Worm (Caenorhabditis elegans) whole organism, L4 larva: ENCODE data around the gene C50F4.10.

Source experiments
- T26A8.4 ChIP-seq: fragments of 200-800 bp; sonication (Bioruptor generic); IDR thresholded peaks from 2 replicates; pipeline ENCODE4 v1.3.6; 2022; ENCODE audit warnings: missing genetic modification characterization, missing compliant biosample characterization
- Y105C5A.15 ChIP-seq: fragments of 200-800 bp; sonication (Bioruptor generic); IDR thresholded peaks from 2 replicates; pipeline ENCODE4 v1.3.6; 2022; ENCODE audit warnings: missing genetic modification characterization, missing compliant biosample characterization
- Y75B8A.6 ChIP-seq: fragments of 200-800 bp; sonication (Bioruptor generic); IDR thresholded peaks from 2 replicates; pipeline ENCODE4 v1.3.6; 2022; ENCODE audit warnings: missing genetic modification reagents, missing genetic modification characterization, missing compliant biosample characterization
- aha-1 ChIP-seq: fragments of 150-350 bp; peaks from one replicate; lab custom pipeline; 2014; ENCODE audit warnings: missing biosample characterization, missing genetic modification characterization
- ceh-82 ChIP-seq: sonication (generic microtip); optimal IDR thresholded peaks from 2 replicates; lab custom pipeline; 2017; ENCODE audit warnings: missing biosample characterization, missing genetic modification characterization
- ces-1 ChIP-seq: fragments of 150-350 bp; sonication (generic microtip); optimal IDR thresholded peaks from 4 replicates; lab custom pipeline; 2014; ENCODE audit warnings: missing biosample characterization, missing genetic modification reagents, missing genetic modification characterization
- ctbp-1 ChIP-seq: fragments of 200-800 bp; sonication (Bioruptor generic); IDR thresholded peaks from 2 replicates; pipeline ENCODE4 v1.3.6; 2022; ENCODE audit warnings: missing genetic modification reagents, missing genetic modification characterization, missing compliant biosample characterization
- daf-8 ChIP-seq: fragments of 200-800 bp; sonication (Bioruptor generic); IDR thresholded peaks from 2 replicates; pipeline ENCODE4 v1.3.6; 2022; ENCODE audit warnings: missing genetic modification characterization, missing compliant biosample characterization
- fkh-10 ChIP-seq: fragments of 150-350 bp; optimal IDR thresholded peaks from 2 replicates; lab custom pipeline; 2014; ENCODE audit warnings: missing biosample characterization, missing genetic modification reagents, missing genetic modification characterization
- lin-39 ChIP-seq: fragments of 150-350 bp; optimal IDR thresholded peaks from 2 replicates; lab custom pipeline; 2014; ENCODE audit warnings: missing biosample characterization, missing genetic modification reagents, missing genetic modification characterization
- lir-3 ChIP-seq: sonication (generic microtip); optimal IDR thresholded peaks from 2 replicates; lab custom pipeline; 2016; ENCODE audit warnings: mild to moderate bottlenecking, missing genetic modification characterization, missing compliant biosample characterization
- lsy-2 ChIP-seq, 2 experiments: fragments of 150-350 bp in 1 of 2; sonication (generic microtip) in 1 of 2; optimal IDR thresholded peaks; 2 replicates each; lab custom pipeline; 2014 to 2017; ENCODE audit warnings: missing biosample characterization in 2 of 2, missing genetic modification characterization in 2 of 2
- mdl-1 ChIP-seq, 2 experiments: fragments of 150-350 bp in 1 of 2; sonication (generic microtip) in 1 of 2; optimal IDR thresholded peaks; 2 replicates each; lab custom pipeline; 2014 to 2017; ENCODE audit warnings: missing biosample characterization in 2 of 2, missing genetic modification characterization in 2 of 2
- mxl-3 ChIP-seq: fragments of 200-800 bp; sonication (Bioruptor generic); optimal IDR thresholded peaks from 2 replicates; lab custom pipeline; 2018; ENCODE audit warnings: mild to moderate bottlenecking, missing genetic modification characterization, missing compliant biosample characterization
- nhr-111 ChIP-seq: fragments of 200-800 bp; sonication (Bioruptor generic); optimal IDR thresholded peaks from 2 replicates; lab custom pipeline; 2018; ENCODE audit warnings: mild to moderate bottlenecking, missing genetic modification characterization, missing compliant biosample characterization
- nhr-28 ChIP-seq: fragments of 150-350 bp; optimal IDR thresholded peaks from 2 replicates; lab custom pipeline; 2014; ENCODE audit warnings: missing biosample characterization, missing genetic modification characterization
- nhr-48 ChIP-seq: sonication (generic microtip); optimal IDR thresholded peaks from 2 replicates; lab custom pipeline; 2016; ENCODE audit warnings: mild to moderate bottlenecking, missing genetic modification characterization, missing compliant biosample characterization
- pha-4 ChIP-seq, 2 experiments: fragments of 150-350 bp in 1 of 2; fragments of 200-800 bp in 1 of 2; sonication (Bioruptor generic) in 1 of 2; IDR thresholded peaks in 1 of 2; optimal IDR thresholded peaks in 1 of 2; 2 replicates each; pipeline versions ENCODE4 v1.3.6 to Lab custom; 2014 to 2022; ENCODE audit warnings: missing genetic modification characterization in 2 of 2, missing genetic modification reagents in 2 of 2, missing biosample characterization in 1 of 2, missing compliant biosample characterization in 1 of 2
- pqm-1 ChIP-seq: sonication (generic microtip); optimal IDR thresholded peaks from 2 replicates; lab custom pipeline; 2017; ENCODE audit warnings: missing biosample characterization, missing genetic modification characterization
- set-16 ChIP-seq: fragments of 200-800 bp; sonication (Bioruptor generic); IDR thresholded peaks from 2 replicates; pipeline ENCODE4 v1.3.6; 2022; ENCODE audit warnings: missing genetic modification reagents, missing genetic modification characterization, missing compliant biosample characterization
- snpc-1.2 ChIP-seq: fragments of 200-800 bp; sonication (Bioruptor generic); IDR thresholded peaks from 2 replicates; pipeline ENCODE4 v1.3.6; 2022; ENCODE audit warnings: missing genetic modification reagents, missing genetic modification characterization, missing compliant biosample characterization
- vab-7 ChIP-seq: fragments of 200-800 bp; sonication (Bioruptor generic); IDR thresholded peaks from 2 replicates; pipeline ENCODE4 v1.3.6; 2022; ENCODE audit warnings: missing genetic modification reagents, missing genetic modification characterization, missing compliant biosample characterization
- zip-2 ChIP-seq: fragments of 150-350 bp; optimal IDR thresholded peaks from 2 replicates; lab custom pipeline; 2014; ENCODE audit warnings: missing biosample characterization, missing genetic modification characterization

C50F4.10 gene

ce11 chrV:9489411-9489810 lies 42.0 kb downstream of the C50F4.10 start, which contains the start of gene K06A4.10 (continued):
- TF ChIP-seq Y75B8A.6 (GFP tag; lab: Robert Waterston, UW) (no peak), mdl-1 (tag; optimal IDR thresholded peaks at IDR 0.05; lab: Kevin White, UChicago) (peak in 1 of 2 experiments; percentile 38), nhr-28 (peak; percentile 13), zip-2 (no peak), mxl-3 (GFP tag; lab: Kevin White, UChicago) (no peak), lsy-2 (tag; optimal IDR thresholded peaks at IDR 0.05; lab: Kevin White, UChicago) (no peak)

- TF ChIP-seq ctbp-1 (GFP tag; lab: Robert Waterston, UW) (no peak), aha-1 (tag; lab: Kevin White, UChicago) (peak; percentile 67)
Observed at ce11 chrV:9485508-9485907, 45.9 kb downstream of the C50F4.10 start.

ce11 chrV:9483738-9484256 lies 47.6 kb downstream of the C50F4.10 start, which contains the start of gene K06A4.2:
Gene K06A4.2, plus strand, starts transcription at chrV:9484206.
- TF ChIP-seq T26A8.4 (no peak), ces-1 (peak; percentile 62), nhr-111 (GFP tag; lab: Kevin White, UChicago) (no peak), nhr-48 (tag; lab: Kevin White, UChicago) (no peak), snpc-1.2 (GFP tag; lab: Robert Waterston, UW) (no peak), lir-3 (no peak), fkh-10 (GFP tag; lab: Kevin White, UChicago) (peak; percentile 93), ceh-82 (tag; lab: Kevin White, UChicago) (no peak), lin-39 (tag; lab: Kevin White, UChicago) (no peak), vab-7 (GFP tag; lab: Robert Waterston, UW) (no peak), pha-4 (GFP tag; IDR thresholded peaks at IDR 0.05; lab: Robert Waterston, UW) (no peak), pha-4 (tag; optimal IDR thresholded peaks at IDR 0.05; lab: Kevin White, UChicago) (no peak), Y105C5A.15 (no peak), pqm-1 (no peak), ctbp-1 (GFP tag; lab: Robert Waterston, UW) (0 out of 2 replicates have a peak, but pooled peaks have one; percentile 19)

ce11 chrV:9480566-9480965 lies 50.8 kb downstream of the C50F4.10 start, which contains the start of gene K06A4.6:
Gene K06A4.6, minus strand, starts transcription at chrV:9480666.
- TF ChIP-seq aha-1 (tag; lab: Kevin White, UChicago), result peak; percentile 43
- peak; percentile 43; the same call in 1 of the 2 replicates for TF ChIP-seq set-16 (GFP tag; lab: Robert Waterston, UW)
- TF ChIP-seq daf-8 (GFP tag; lab: Robert Waterston, UW), result no peak
